Fruit fly (Drosophila melanogaster) ovary, adult (tissue): ENCODE results near the gene Hinfp.
"Not testable (repeated sequence)": the region's sequence is repeated elsewhere in the genome, so short reads cannot be mapped to it uniquely, and the experiment has no call there.

Source experiments
- CG17801 ChIP-seq: fragments of 200-800 bp; optimal IDR thresholded peaks from 2 replicates; lab custom pipeline; 2019; ENCODE audit warnings: missing biosample characterization, mild to moderate bottlenecking, missing genetic modification characterization, moderate library complexity; ENCODE audit not compliant: partially characterized antibody

Hinfp gene

dm6 chrX:619220-620101, 5.9 kb upstream of the Hinfp start:
- TF ChIP-seq CG17801 (GFP tag; lab: Kevin White, UChicago) = no peak

DNA sequence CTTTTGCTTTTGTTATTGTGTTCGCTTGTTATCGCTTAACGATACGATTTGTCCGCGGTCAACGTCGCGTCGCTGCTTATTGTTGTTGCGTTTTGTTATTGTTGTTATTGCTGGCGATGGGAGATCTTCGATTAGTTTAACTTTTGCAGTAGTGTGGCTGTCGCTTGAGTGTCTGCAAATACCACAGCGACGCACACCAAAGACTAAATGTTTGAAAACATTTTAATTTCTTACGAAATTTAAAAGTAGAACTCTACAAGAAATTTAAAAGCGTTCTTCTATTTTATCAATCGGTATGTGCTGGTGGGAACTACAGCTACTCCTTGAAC, 5.3 kb upstream of the Hinfp start, which contains the start of gene spdi:
TSS of gene spdi (minus strand) at position 94 of the 329 bp plus-strand sequence.
- no peak for TF ChIP-seq CG17801 (GFP tag; lab: Kevin White, UChicago)

DNA sequence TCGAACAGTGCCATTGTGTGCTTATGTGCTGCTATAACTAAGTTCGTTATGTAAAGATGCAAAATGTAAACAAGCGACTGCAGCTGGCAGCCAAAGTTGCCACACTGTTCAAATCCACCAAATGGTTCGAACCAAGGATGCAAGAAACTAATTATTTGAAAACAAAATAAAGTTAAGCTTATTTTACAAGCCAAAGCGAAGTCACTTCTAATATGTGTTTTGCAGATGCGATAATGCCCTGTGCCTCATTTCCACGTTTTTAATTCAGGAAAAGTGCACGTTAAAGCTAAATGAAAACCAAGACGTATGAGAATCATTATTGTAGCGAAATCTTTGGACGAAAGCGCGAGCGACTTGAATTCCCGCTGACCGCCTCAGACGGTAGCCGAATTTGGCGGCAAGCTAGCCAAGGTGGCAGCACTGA, 4.2 kb upstream of the Hinfp start, which contains the start of the genes CG13365 and Vsp37A:
TSS of gene CG13365 (minus strand) at position 84 of the 424 bp plus-strand sequence.
TSS of gene Vsp37A (plus strand) at position 399 of the 424 bp plus-strand sequence.
- TF ChIP-seq CG17801 (GFP tag; lab: Kevin White, UChicago) = peak; percentile 5

- no peak for TF ChIP-seq CG17801 (GFP tag; lab: Kevin White, UChicago)
These were observed 2.0 kb upstream of the Hinfp start, which contains the start of gene CG13369 for dm6 chrX:623357-623756. CG13369 (plus strand) TSS chrX:623468.

dm6 chrX:629239-629821, 4.0 kb downstream of the Hinfp start, which contains the start of the genes RpL36 and Mybbp1A:
RpL36 (minus strand) TSS chrX:629483.
Mybbp1A (plus strand) TSS chrX:629773.
- TF ChIP-seq CG17801 (GFP tag; lab: Kevin White, UChicago) = peak; percentile 49

dm6 chrX:635495-636142, 10.3 kb downstream of the Hinfp start, which contains the start of gene Dredd:
Dredd (minus strand) TSS chrX:635545.
- peak; percentile 55 for TF ChIP-seq CG17801 (GFP tag; lab: Kevin White, UChicago)

DNA sequence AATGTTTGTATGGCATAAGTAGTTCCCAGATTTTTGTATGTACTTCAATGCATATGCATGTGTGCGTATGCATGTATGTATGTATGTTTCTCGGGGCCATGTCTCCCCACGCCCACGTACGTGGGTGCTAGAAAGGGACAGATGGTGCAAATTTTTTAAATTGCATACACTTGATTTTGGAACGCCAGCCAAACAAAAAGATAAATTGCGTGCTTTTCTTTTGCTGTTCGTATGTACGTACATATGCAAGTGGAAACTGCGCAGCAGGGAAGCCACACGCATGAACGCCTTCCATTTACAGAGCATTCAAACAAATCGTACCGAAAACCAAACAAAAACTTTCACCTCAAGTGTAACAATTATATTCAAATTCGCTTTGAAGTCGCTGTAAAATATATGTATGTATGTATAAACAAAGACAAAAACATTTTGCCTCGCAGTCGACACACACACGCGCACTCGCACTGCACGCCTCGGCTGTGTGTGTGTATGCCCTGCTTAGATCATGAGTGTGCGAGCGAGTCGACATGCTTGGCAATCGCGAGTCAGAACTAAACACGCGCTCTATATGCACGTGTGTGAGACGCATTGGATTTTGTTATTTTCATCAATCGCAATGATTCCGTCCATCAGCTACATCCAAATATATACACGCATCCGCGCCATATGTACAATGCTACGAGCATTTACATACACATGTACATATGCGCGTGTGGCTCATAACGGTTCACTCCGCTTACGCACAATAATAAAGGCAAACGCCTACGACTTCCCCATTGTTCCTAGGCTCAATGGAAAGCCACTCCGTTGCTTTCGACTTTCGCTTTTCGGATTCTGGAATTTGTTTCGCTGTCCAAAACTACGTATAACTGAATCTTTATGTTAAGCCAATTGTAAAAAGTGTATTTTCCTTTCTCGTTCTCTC, 11.5 kb downstream of the Hinfp start:
- TF ChIP-seq CG17801 (GFP tag; lab: Kevin White, UChicago) = no peak

- not testable (repeated sequence) for TF ChIP-seq CG17801 (GFP tag; lab: Kevin White, UChicago)
These were observed 19.1 kb downstream of the Hinfp start, which contains the start of gene CG13367 for dm6 chrX:644461-644860. CG13367 (plus strand) TSS chrX:644761.

- no peak for TF ChIP-seq CG17801 (GFP tag; lab: Kevin White, UChicago)
These were observed 21.2 kb downstream of the Hinfp start for dm6 chrX:646395-647009.

DNA sequence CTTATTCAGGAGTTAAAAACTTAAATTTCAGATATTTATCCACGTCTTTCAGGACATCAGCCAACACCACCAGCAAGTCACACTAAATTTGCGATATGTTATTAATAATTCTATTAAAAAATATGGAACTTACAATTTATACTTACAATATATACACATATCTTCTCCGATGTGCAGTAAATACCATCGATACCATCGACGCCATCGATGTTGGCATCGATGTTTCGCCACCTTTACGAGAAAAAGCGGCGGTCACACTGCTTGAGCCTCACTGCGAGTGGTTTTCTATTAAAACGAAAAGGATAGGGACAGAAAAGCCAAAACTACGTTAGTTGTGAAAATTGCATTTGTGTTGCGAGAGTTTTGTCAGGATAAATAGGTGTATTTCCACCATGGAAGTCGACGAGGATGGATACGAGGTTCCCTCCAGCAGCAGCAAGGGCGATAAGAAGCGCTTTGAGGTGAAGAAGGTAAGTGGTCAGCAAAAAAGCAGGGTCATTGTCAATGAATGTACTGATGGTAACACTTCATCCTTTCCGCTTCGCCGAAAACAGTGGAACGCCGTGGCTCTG, 21.8 kb downstream of the Hinfp start, which contains the start of gene Roc1a:
TSS of gene Roc1a (plus strand) at position 249 of the 572 bp plus-strand sequence.
- TF ChIP-seq CG17801 (GFP tag; lab: Kevin White, UChicago) = no peak

- no peak for TF ChIP-seq CG17801 (GFP tag; lab: Kevin White, UChicago)
These were observed 28.9 kb downstream of the Hinfp start for dm6 chrX:654221-654620.

DNA sequence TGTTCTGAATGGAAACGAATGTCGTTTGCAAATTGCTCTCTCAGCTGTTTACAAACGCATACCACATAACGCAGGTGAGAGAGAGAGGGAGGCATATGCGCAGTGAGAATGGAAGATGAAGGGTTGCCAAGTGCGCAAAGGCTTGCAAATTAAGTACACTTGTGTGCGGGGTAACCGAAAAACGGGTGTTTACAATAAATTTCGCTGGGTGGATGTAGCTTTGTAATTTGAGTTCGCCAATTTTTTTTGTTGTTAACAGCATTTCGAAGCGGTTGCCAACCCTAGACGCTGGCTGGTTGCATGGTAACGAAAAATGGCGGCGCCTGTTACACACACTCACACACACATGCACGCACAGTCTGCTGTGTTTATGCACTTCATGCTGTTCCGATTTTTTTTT, 29.6 kb downstream of the Hinfp start:
- TF ChIP-seq CG17801 (GFP tag; lab: Kevin White, UChicago) = peak; percentile 97
